Worm (Caenorhabditis elegans) whole organism, L4 larva: ENCODE data around the gene smu-2.

Source experiments
- D1046.2 ChIP-seq: fragments of 200-800 bp; sonication (Bioruptor generic); IDR thresholded peaks from 2 replicates; pipeline ENCODE4 v1.3.6; 2022; ENCODE audit warnings: missing genetic modification characterization, missing compliant biosample characterization
- F37D6.2 ChIP-seq: sonication (generic microtip); optimal IDR thresholded peaks from 2 replicates; lab custom pipeline; 2016; ENCODE audit warnings: mild to moderate bottlenecking, missing genetic modification characterization, missing compliant biosample characterization
- Y105C5A.15 ChIP-seq: fragments of 200-800 bp; sonication (Bioruptor generic); IDR thresholded peaks from 2 replicates; pipeline ENCODE4 v1.3.6; 2022; ENCODE audit warnings: missing genetic modification characterization, missing compliant biosample characterization
- Y48G9A.11 ChIP-seq: fragments of 200-800 bp; sonication (Bioruptor generic); IDR thresholded peaks from 2 replicates; pipeline ENCODE4 v1.3.6; 2022; ENCODE audit warnings: missing genetic modification reagents, missing genetic modification characterization, missing compliant biosample characterization
- ZK337.2 ChIP-seq: fragments of 200-800 bp; sonication (Bioruptor generic); IDR thresholded peaks from 2 replicates; pipeline ENCODE4 v1.3.6; 2022; ENCODE audit warnings: missing genetic modification reagents, missing genetic modification characterization, missing compliant biosample characterization
- aha-1 ChIP-seq: fragments of 150-350 bp; peaks from one replicate; lab custom pipeline; 2014; ENCODE audit warnings: missing biosample characterization, missing genetic modification characterization
- arid-1 ChIP-seq: fragments of 200-800 bp; sonication (Bioruptor generic); conservative IDR thresholded peaks from 2 replicates; pipeline ENCODE4 v1.3.6; 2022; ENCODE audit warnings: missing genetic modification reagents, missing genetic modification characterization, missing compliant biosample characterization
- attf-4 ChIP-seq: sonication (generic microtip); optimal IDR thresholded peaks from 3 replicates; lab custom pipeline; 2017; ENCODE audit warnings: missing biosample characterization, missing genetic modification characterization
- ceh-44 ChIP-seq: fragments of 200-800 bp; sonication (Bioruptor generic); IDR thresholded peaks from 2 replicates; pipeline ENCODE4 v1.3.6; 2022; ENCODE audit warnings: missing genetic modification reagents, missing genetic modification characterization, missing compliant biosample characterization
- cey-2 ChIP-seq: sonication (generic microtip); optimal IDR thresholded peaks from 3 replicates; lab custom pipeline; 2017; ENCODE audit warnings: missing genetic modification characterization, mild to moderate bottlenecking, missing compliant biosample characterization, antibody characterized with exemption, borderline replicate concordance; ENCODE audit not compliant: insufficient read depth
- ctbp-1 ChIP-seq: fragments of 200-800 bp; sonication (Bioruptor generic); IDR thresholded peaks from 2 replicates; pipeline ENCODE4 v1.3.6; 2022; ENCODE audit warnings: missing genetic modification reagents, missing genetic modification characterization, missing compliant biosample characterization
- daf-16 ChIP-seq, 3 experiments: sonication (generic microtip); optimal IDR thresholded peaks; 2 replicates each; lab custom pipeline; 2016 to 2017; ENCODE audit warnings: missing genetic modification characterization in 3 of 3, missing genetic modification reagents in 3 of 3, mild to moderate bottlenecking in 2 of 3, missing compliant biosample characterization in 2 of 3, missing biosample characterization in 1 of 3, moderate library complexity in 1 of 3
- daf-19 ChIP-seq: fragments of 200-800 bp; sonication (Bioruptor generic); conservative IDR thresholded peaks from 2 replicates; pipeline ENCODE4 v1.3.6; 2022; ENCODE audit warnings: missing genetic modification characterization, missing compliant biosample characterization
- dmd-6 ChIP-seq: fragments of 200-800 bp; sonication (Bioruptor generic); IDR thresholded peaks from 2 replicates; pipeline ENCODE4 v1.3.6; 2022; ENCODE audit warnings: missing genetic modification reagents, missing genetic modification characterization, missing compliant biosample characterization
- dmd-9 ChIP-seq: fragments of 200-800 bp; sonication (Bioruptor generic); IDR thresholded peaks from 2 replicates; pipeline ENCODE4 v1.3.6; 2022; ENCODE audit warnings: missing genetic modification reagents, missing genetic modification characterization, missing compliant biosample characterization
- dpl-1 ChIP-seq: fragments of 150-350 bp; optimal IDR thresholded peaks from 2 replicates; lab custom pipeline; 2014; ENCODE audit warnings: missing biosample characterization, missing genetic modification reagents, missing genetic modification characterization
- duxl-1 ChIP-seq: sonication (generic microtip); optimal IDR thresholded peaks from 2 replicates; lab custom pipeline; 2016; ENCODE audit warnings: mild to moderate bottlenecking, missing genetic modification characterization, moderate library complexity, missing compliant biosample characterization; ENCODE audit not compliant: poor library complexity
- dve-1 ChIP-seq: sonication (generic microtip); optimal IDR thresholded peaks from 2 replicates; lab custom pipeline; 2017; ENCODE audit warnings: antibody characterized with exemption, mild to moderate bottlenecking, missing genetic modification characterization, missing compliant biosample characterization; ENCODE audit not compliant: insufficient read depth
- egl-43 ChIP-seq: fragments of 200-800 bp; sonication (Bioruptor generic); IDR thresholded peaks from 2 replicates; pipeline ENCODE4 v1.3.6; 2022; ENCODE audit warnings: missing genetic modification reagents, missing genetic modification characterization, missing compliant biosample characterization
- fkh-10 ChIP-seq: fragments of 150-350 bp; optimal IDR thresholded peaks from 2 replicates; lab custom pipeline; 2014; ENCODE audit warnings: missing biosample characterization, missing genetic modification reagents, missing genetic modification characterization
- hif-1 ChIP-seq, 2 experiments: sonication (generic microtip); optimal IDR thresholded peaks; 2 replicates each; lab custom pipeline; 2016 to 2017; ENCODE audit warnings: missing compliant biosample characterization in 2 of 2, missing genetic modification characterization in 2 of 2, missing genetic modification reagents in 2 of 2, missing genotype in 2 of 2, mild to moderate bottlenecking in 1 of 2
- hlh-30 ChIP-seq: sonication (generic microtip); optimal IDR thresholded peaks from 2 replicates; lab custom pipeline; 2017; ENCODE audit warnings: antibody characterized with exemption, mild to moderate bottlenecking, missing genetic modification characterization, missing compliant biosample characterization; ENCODE audit not compliant: insufficient read depth
- hmg-1.1 ChIP-seq: fragments of 200-800 bp; sonication (Bioruptor generic); IDR thresholded peaks from 2 replicates; pipeline ENCODE4 v1.3.6; 2022; ENCODE audit warnings: missing genetic modification reagents, missing genetic modification characterization, missing compliant biosample characterization
- jun-1 ChIP-seq: fragments of 150-350 bp; optimal IDR thresholded peaks from 2 replicates; lab custom pipeline; 2014; ENCODE audit warnings: missing biosample characterization, missing genetic modification reagents, missing genetic modification characterization
- lin-13 ChIP-seq: fragments of 150-350 bp; optimal IDR thresholded peaks from 2 replicates; lab custom pipeline; 2014; ENCODE audit warnings: missing biosample characterization, missing genetic modification reagents, missing genetic modification characterization
- lin-15B ChIP-seq: fragments of 150-350 bp; sonication (generic microtip); optimal IDR thresholded peaks from 3 replicates; lab custom pipeline; 2014; ENCODE audit warnings: missing biosample characterization, missing genetic modification characterization
- lin-38 ChIP-seq: fragments of 200-800 bp; sonication (Bioruptor generic); IDR thresholded peaks from 2 replicates; pipeline ENCODE4 v1.3.6; 2022; ENCODE audit warnings: missing genetic modification reagents, missing genetic modification characterization, missing compliant biosample characterization
- lir-3 ChIP-seq: sonication (generic microtip); optimal IDR thresholded peaks from 2 replicates; lab custom pipeline; 2016; ENCODE audit warnings: mild to moderate bottlenecking, missing genetic modification characterization, missing compliant biosample characterization
- lsy-2 ChIP-seq, 2 experiments: fragments of 150-350 bp in 1 of 2; sonication (generic microtip) in 1 of 2; optimal IDR thresholded peaks; 2 replicates each; lab custom pipeline; 2014 to 2017; ENCODE audit warnings: missing biosample characterization in 2 of 2, missing genetic modification characterization in 2 of 2
- madf-9 ChIP-seq: fragments of 200-800 bp; sonication (Bioruptor generic); conservative IDR thresholded peaks from 2 replicates; pipeline ENCODE4 v1.3.6; 2022; ENCODE audit warnings: missing genetic modification reagents, missing genetic modification characterization, missing compliant biosample characterization
- mdl-1 ChIP-seq, 2 experiments: fragments of 150-350 bp in 1 of 2; sonication (generic microtip) in 1 of 2; optimal IDR thresholded peaks; 2 replicates each; lab custom pipeline; 2014 to 2017; ENCODE audit warnings: missing biosample characterization in 2 of 2, missing genetic modification characterization in 2 of 2
- mep-1 ChIP-seq: fragments of 150-350 bp; sonication (generic microtip); optimal IDR thresholded peaks from 3 replicates; lab custom pipeline; 2014; ENCODE audit warnings: missing biosample characterization, missing genetic modification characterization
- nhr-237 ChIP-seq: sonication (generic microtip); optimal IDR thresholded peaks from 2 replicates; lab custom pipeline; 2017; ENCODE audit warnings: missing biosample characterization, missing genetic modification characterization
- nhr-28 ChIP-seq: fragments of 150-350 bp; optimal IDR thresholded peaks from 2 replicates; lab custom pipeline; 2014; ENCODE audit warnings: missing biosample characterization, missing genetic modification characterization
- nhr-6 ChIP-seq: fragments of 150-350 bp; optimal IDR thresholded peaks from 2 replicates; lab custom pipeline; 2014; ENCODE audit warnings: missing biosample characterization, missing genetic modification characterization
- nhr-77 ChIP-seq: fragments of 150-350 bp; optimal IDR thresholded peaks from 2 replicates; lab custom pipeline; 2014; ENCODE audit warnings: missing biosample characterization, missing genetic modification characterization
- pha-4 ChIP-seq, 2 experiments: fragments of 150-350 bp in 1 of 2; fragments of 200-800 bp in 1 of 2; sonication (Bioruptor generic) in 1 of 2; IDR thresholded peaks in 1 of 2; optimal IDR thresholded peaks in 1 of 2; 2 replicates each; pipeline versions ENCODE4 v1.3.6 to Lab custom; 2014 to 2022; ENCODE audit warnings: missing genetic modification characterization in 2 of 2, missing genetic modification reagents in 2 of 2, missing biosample characterization in 1 of 2, missing compliant biosample characterization in 1 of 2
- php-3 ChIP-seq: fragments of 200-800 bp; sonication (Bioruptor generic); IDR thresholded peaks from 2 replicates; pipeline ENCODE4 v1.3.6; 2022; ENCODE audit warnings: missing genetic modification reagents, missing genetic modification characterization, missing compliant biosample characterization
- rbr-2 ChIP-seq: sonication (generic microtip); optimal IDR thresholded peaks from 2 replicates; lab custom pipeline; 2016; ENCODE audit warnings: missing genotype, missing genetic modification characterization, missing compliant biosample characterization
- skn-1 ChIP-seq: fragments of 150-350 bp; optimal IDR thresholded peaks from 2 replicates; lab custom pipeline; 2014; ENCODE audit warnings: missing biosample characterization, missing genetic modification characterization
- unc-62 ChIP-seq, 3 experiments: fragments of 150-350 bp in 1 of 3; sonication (generic microtip); optimal IDR thresholded peaks in 2 of 3; peaks in 1 of 3; 1 replicate in 1 of 3; 2 replicates in 2 of 3; lab custom pipeline; 2014 to 2017; ENCODE audit warnings: missing biosample characterization in 3 of 3, missing genetic modification characterization in 3 of 3, missing genetic modification reagents in 3 of 3, missing genotype in 1 of 3
- zfp-2 ChIP-seq: sonication (generic microtip); optimal IDR thresholded peaks from 2 replicates; lab custom pipeline; 2016; ENCODE audit warnings: mild to moderate bottlenecking, missing genetic modification characterization, missing compliant biosample characterization
- zfp-3 ChIP-seq: fragments of 200-800 bp; sonication (Bioruptor generic); conservative IDR thresholded peaks from 2 replicates; pipeline ENCODE4 v1.3.6; 2022; ENCODE audit warnings: missing genetic modification reagents, missing genetic modification characterization, missing compliant biosample characterization

smu-2 gene

ce11 chrII:3502011-3502410 is 19.8 kb downstream of the smu-2 start:
- peak; percentile 61; the same call in 1 of the 2 replicates for TF ChIP-seq egl-43 (GFP tag; lab: Robert Waterston, UW)
- TF ChIP-seq nhr-237 (tag; lab: Kevin White, UChicago) = no peak
- no peak for TF ChIP-seq cey-2 (tag; lab: Kevin White, UChicago)
- TF ChIP-seq Y105C5A.15 = 0 out of 2 replicates have a peak, but pooled peaks have one; percentile 43
- peak in 1 of 2 experiments; percentile 67 for TF ChIP-seq unc-62 (GFP tag; optimal IDR thresholded peaks at IDR 0.05 in 1 of 2; lab: Kevin White, UChicago)
- no peak for TF ChIP-seq unc-62 (tag; optimal IDR thresholded peaks at IDR 0.05; lab: Kevin White, UChicago)
- TF ChIP-seq pha-4 (GFP tag; IDR thresholded peaks at IDR 0.05; lab: Robert Waterston, UW) = peak; percentile 15; the same call in 1 of the 2 replicates
- TF ChIP-seq pha-4 (tag; optimal IDR thresholded peaks at IDR 0.05; lab: Kevin White, UChicago) = no peak
- TF ChIP-seq Y48G9A.11 (GFP tag; lab: Robert Waterston, UW) = no peak
- peak; percentile 94 for TF ChIP-seq aha-1 (tag; lab: Kevin White, UChicago)
- no peak for TF ChIP-seq mdl-1 (tag; optimal IDR thresholded peaks at IDR 0.05; lab: Kevin White, UChicago)
- TF ChIP-seq, all 104 proteins: peak for 5

ce11 chrII:3502520-3503323 is 20.5 kb downstream of the smu-2 start, which contains the start of the genes col-71 and Y49F6B.2:
Gene col-71 (minus strand): TSS chrII:3502570.
Gene Y49F6B.2 (plus strand): TSS chrII:3502968.
- TF ChIP-seq php-3 (GFP tag; lab: Robert Waterston, UW) (0 out of 2 replicates have a peak, but pooled peaks have one; percentile 30), fkh-10 (peak; percentile 66), dpl-1 (GFP tag; lab: Kevin White, UChicago) (peak; percentile 70), lsy-2 (tag; optimal IDR thresholded peaks at IDR 0.05; lab: Kevin White, UChicago) (peak in 1 of 2 experiments; percentile 85), hmg-1.1 (GFP tag; lab: Robert Waterston, UW) (0 out of 2 replicates have a peak, but pooled peaks have one; percentile 36), daf-19 (no peak), attf-4 (tag; lab: Kevin White, UChicago) (no peak), duxl-1 (peak; percentile 67), hif-1 (tag; optimal IDR thresholded peaks at IDR 0.05; lab: Kevin White, UChicago) (peak in 1 of 2 experiments; percentile 86), nhr-6 (peak; percentile 45), skn-1 (tag; lab: Kevin White, UChicago) (no peak), nhr-77 (tag; lab: Kevin White, UChicago) (peak; percentile 4), dmd-6 (GFP tag; lab: Robert Waterston, UW) (peak; percentile 45), mep-1 (tag; lab: Kevin White, UChicago) (peak; percentile 65), lin-38 (GFP tag; lab: Robert Waterston, UW) (peak; percentile 98), unc-62 (GFP tag; optimal IDR thresholded peaks at IDR 0.05 in 1 of 2; lab: Kevin White, UChicago) (peak in 1 of 2 experiments; percentile 97), unc-62 (tag; optimal IDR thresholded peaks at IDR 0.05; lab: Kevin White, UChicago) (no peak), D1046.2 (GFP tag; lab: Robert Waterston, UW) (0 out of 2 replicates have a peak, but pooled peaks have one; percentile 52), madf-9 (GFP tag; lab: Robert Waterston, UW) (peak; percentile 43; the same call in 1 of the 2 replicates), nhr-28 (tag; lab: Kevin White, UChicago) (peak; percentile 19), zfp-2 (tag; lab: Kevin White, UChicago) (no peak), dmd-9 (GFP tag; lab: Robert Waterston, UW) (peak; percentile 64; the same call in 1 of the 2 replicates), daf-16 (GFP tag; optimal IDR thresholded peaks at IDR 0.05; lab: Kevin White, UChicago) (no peak), daf-16 (tag; optimal IDR thresholded peaks at IDR 0.05; lab: Kevin White, UChicago) (peak; percentile 12), rbr-2 (tag; lab: Kevin White, UChicago) (peak; percentile 78), zfp-3 (GFP tag; lab: Robert Waterston, UW) (peak; percentile 42; the same call in 1 of the 2 replicates), ZK337.2 (GFP tag; lab: Robert Waterston, UW) (peak; percentile 72), ctbp-1 (GFP tag; lab: Robert Waterston, UW) (0 out of 2 replicates have a peak, but pooled peaks have one; percentile 49), lin-15B (tag; lab: Kevin White, UChicago) (peak; percentile 40), jun-1 (tag; lab: Kevin White, UChicago) (no peak), arid-1 (0 out of 2 replicates have a peak, but pooled peaks have one; percentile 7), lin-13 (GFP tag; lab: Kevin White, UChicago) (peak; percentile 70), lir-3 (no peak), hlh-30 (tag; lab: Kevin White, UChicago) (peak; percentile 22), F37D6.2 (tag; lab: Kevin White, UChicago) (peak; percentile 65), Y48G9A.11 (GFP tag; lab: Robert Waterston, UW) (peak; percentile 85), dve-1 (tag; lab: Kevin White, UChicago) (peak; percentile 66), ceh-44 (peak; percentile 48; the same call in 1 of the 2 replicates)
